Worm (Caenorhabditis elegans) whole organism, young adult: Measurements from ENCODE around the gene str-7.

Source experiments
- F23B12.7 ChIP-seq: sonication (generic microtip); optimal IDR thresholded peaks from 2 replicates; lab custom pipeline; 2017; ENCODE audit warnings: missing genetic modification characterization, mild to moderate bottlenecking, missing compliant biosample characterization, antibody characterized with exemption, moderate library complexity; ENCODE audit not compliant: insufficient read depth
- K12H6.12 ChIP-seq: fragments of 200-800 bp; sonication (Bioruptor generic); optimal IDR thresholded peaks from 2 replicates; lab custom pipeline; 2018; ENCODE audit warnings: mild to moderate bottlenecking, missing genetic modification characterization, missing compliant biosample characterization
- Y53G8AR.9 ChIP-seq: fragments of 200-800 bp; sonication (Bioruptor generic); conservative IDR thresholded peaks from 2 replicates; pipeline ENCODE4 v1.3.6; 2022; ENCODE audit warnings: missing genetic modification reagents, missing genetic modification characterization, missing compliant biosample characterization
- Y56A3A.18 ChIP-seq: fragments of 200-800 bp; sonication (Bioruptor generic); IDR thresholded peaks from 2 replicates; pipeline ENCODE4 v1.3.6; 2022; ENCODE audit warnings: missing genetic modification reagents, missing genetic modification characterization, missing compliant biosample characterization
- ama-1 ChIP-seq, 3 experiments: fragments of 150-350 bp in 1 of 3; sonication (generic microtip) in 2 of 3; optimal IDR thresholded peaks; 2 replicates each; lab custom pipeline; 2014 to 2018; ENCODE audit warnings: missing biosample characterization in 2 of 3, missing genetic modification characterization in 2 of 3, missing genetic modification reagents in 2 of 3
- attf-6 ChIP-seq: fragments of 200-800 bp; sonication (Bioruptor generic); IDR thresholded peaks from 2 replicates; pipeline ENCODE4 v1.3.6; 2022; ENCODE audit warnings: missing genetic modification reagents, missing genetic modification characterization, missing compliant biosample characterization
- bed-1 ChIP-seq: fragments of 200-800 bp; sonication (Bioruptor generic); IDR thresholded peaks from 2 replicates; pipeline ENCODE4 v1.3.6; 2022; ENCODE audit warnings: missing genetic modification reagents, missing genetic modification characterization, missing compliant biosample characterization
- ceh-27 ChIP-seq: fragments of 200-800 bp; sonication (Bioruptor generic); optimal IDR thresholded peaks from 2 replicates; lab custom pipeline; 2018; ENCODE audit warnings: mild to moderate bottlenecking, missing genetic modification characterization, moderate library complexity, missing compliant biosample characterization
- chd-7 ChIP-seq: sonication (generic microtip); optimal IDR thresholded peaks from 2 replicates; lab custom pipeline; 2016; ENCODE audit warnings: mild to moderate bottlenecking, missing genetic modification characterization, moderate library complexity, missing compliant biosample characterization
- dpff-1 ChIP-seq: sonication (generic microtip); optimal IDR thresholded peaks from 2 replicates; lab custom pipeline; 2017; ENCODE audit warnings: mild to moderate bottlenecking, missing genetic modification characterization, missing compliant biosample characterization
- lin-35 ChIP-seq, 3 experiments: fragments of 150-350 bp in 2 of 3; sonication (generic microtip) in 1 of 3; optimal IDR thresholded peaks; 2 replicates each; lab custom pipeline; 2014 to 2018; ENCODE audit warnings: missing biosample characterization in 3 of 3, missing genetic modification characterization in 3 of 3, missing genetic modification reagents in 3 of 3
- lir-1 ChIP-seq: fragments of 200-800 bp; sonication (Bioruptor generic); conservative IDR thresholded peaks from 2 replicates; pipeline ENCODE4 v1.3.6; 2022; ENCODE audit warnings: missing genetic modification reagents, missing genetic modification characterization, missing compliant biosample characterization
- mes-4 ChIP-seq: sonication (generic microtip); optimal IDR thresholded peaks from 2 replicates; lab custom pipeline; 2016; ENCODE audit warnings: missing genotype, missing genetic modification characterization, missing compliant biosample characterization
- nhr-179 ChIP-seq: sonication (generic microtip); optimal IDR thresholded peaks from 2 replicates; lab custom pipeline; 2016; ENCODE audit warnings: mild to moderate bottlenecking, missing genetic modification characterization, missing compliant biosample characterization
- repo-1 ChIP-seq: sonication (generic microtip); optimal IDR thresholded peaks from 2 replicates; lab custom pipeline; 2017; ENCODE audit warnings: mild to moderate bottlenecking, missing genetic modification characterization, missing compliant biosample characterization
- rpc-1 ChIP-seq, 2 experiments: fragments of 150-350 bp in 1 of 2; sonication (generic microtip) in 1 of 2; optimal IDR thresholded peaks; 2 replicates each; lab custom pipeline; 2014 to 2018; ENCODE audit warnings: missing biosample characterization in 1 of 2, missing genetic modification characterization in 1 of 2, missing genetic modification reagents in 1 of 2, missing genotype in 1 of 2
- sptf-2 ChIP-seq: fragments of 200-800 bp; sonication (Bioruptor generic); optimal IDR thresholded peaks from 2 replicates; lab custom pipeline; 2018; ENCODE audit warnings: mild to moderate bottlenecking, missing genetic modification characterization, missing compliant biosample characterization
- zfh-2 ChIP-seq: fragments of 200-800 bp; sonication (Bioruptor generic); conservative IDR thresholded peaks from 2 replicates; pipeline ENCODE4 v1.3.6; 2022; ENCODE audit warnings: missing genetic modification reagents, missing genetic modification characterization, missing compliant biosample characterization
- ztf-3 ChIP-seq: fragments of 200-800 bp; sonication (Bioruptor generic); optimal IDR thresholded peaks from 2 replicates; lab custom pipeline; 2018; ENCODE audit warnings: mild to moderate bottlenecking, missing genetic modification characterization, missing compliant biosample characterization
- ztf-6 ChIP-seq: fragments of 200-800 bp; sonication (Bioruptor generic); IDR thresholded peaks from 2 replicates; pipeline ENCODE4 v1.3.6; 2022; ENCODE audit warnings: missing genetic modification reagents, missing genetic modification characterization, missing compliant biosample characterization

str-7 gene

ce11 chrV:16049177-16049576, 50.2 kb downstream of the str-7 start, which contains the start of gene best-12:
Gene best-12, plus strand, starts transcription at chrV:16049477.
- TF ChIP-seq ceh-27 (no peak), K12H6.12 (tag; lab: Kevin White, UChicago) (no peak), sptf-2 (no peak), F23B12.7 (no peak), bed-1 (GFP tag; lab: Robert Waterston, UW) (no peak), nhr-179 (tag; lab: Kevin White, UChicago) (no peak), repo-1 (tag; lab: Kevin White, UChicago) (no peak), ztf-3 (GFP tag; lab: Kevin White, UChicago) (no peak), rpc-1 (optimal IDR thresholded peaks at IDR 0.05; lab: Kevin White, UChicago) (no peak), rpc-1 (tag; optimal IDR thresholded peaks at IDR 0.05; lab: Kevin White, UChicago) (no peak), attf-6 (GFP tag; lab: Robert Waterston, UW) (no peak), ama-1 (optimal IDR thresholded peaks at IDR 0.05; lab: Kevin White, UChicago) (no peak), ama-1 (GFP tag; optimal IDR thresholded peaks at IDR 0.05; lab: Kevin White, UChicago) (no peak), lir-1 (no peak), chd-7 (tag; lab: Kevin White, UChicago) (no peak), dpff-1 (tag; lab: Kevin White, UChicago) (no peak), mes-4 (no peak), zfh-2 (GFP tag; lab: Robert Waterston, UW) (no peak), lin-35 (GFP tag; optimal IDR thresholded peaks at IDR 0.05; lab: Kevin White, UChicago) (no peak), Y53G8AR.9 (GFP tag; lab: Robert Waterston, UW) (no peak), ztf-6 (no peak), Y56A3A.18 (GFP tag; lab: Robert Waterston, UW) (no peak)
- TF ChIP-seq, all 124 proteins: peak for 0
